Worm (Caenorhabditis elegans) whole organism, mixed stage, embryonic: Measurements from ENCODE around the gene F49E8.6.

ENCODE experiments used
- M03D4.4 ChIP-seq: sonication (generic microtip); optimal IDR thresholded peaks from 2 replicates; lab custom pipeline; 2017; ENCODE audit warnings: mild to moderate bottlenecking, missing genetic modification characterization, missing compliant biosample characterization
- ceh-83 ChIP-seq: fragments of 200-800 bp; sonication (Bioruptor generic); optimal IDR thresholded peaks from 2 replicates; lab custom pipeline; 2018; ENCODE audit warnings: mild to moderate bottlenecking, missing genetic modification characterization, missing compliant biosample characterization
- ces-1 ChIP-seq: fragments of 150-350 bp; optimal IDR thresholded peaks from 2 replicates; lab custom pipeline; 2014; ENCODE audit warnings: missing biosample characterization, missing genetic modification reagents, missing genetic modification characterization
- cnd-1 ChIP-seq: fragments of 200-800 bp; sonication (Bioruptor generic); optimal IDR thresholded peaks from 2 replicates; lab custom pipeline; 2018; ENCODE audit warnings: mild to moderate bottlenecking, missing genetic modification characterization, missing compliant biosample characterization
- drap-1 ChIP-seq: fragments of 200-800 bp; sonication (Bioruptor generic); optimal IDR thresholded peaks from 3 replicates; lab custom pipeline; 2018; ENCODE audit warnings: mild to moderate bottlenecking, missing genetic modification characterization, missing compliant biosample characterization
- lsy-2 ChIP-seq: fragments of 150-350 bp; optimal IDR thresholded peaks from 2 replicates; lab custom pipeline; 2014; ENCODE audit warnings: missing biosample characterization, missing genetic modification characterization
- nhr-237 ChIP-seq: fragments of 150-350 bp; optimal IDR thresholded peaks from 2 replicates; lab custom pipeline; 2014; ENCODE audit warnings: missing biosample characterization, missing genetic modification characterization
- nhr-28 ChIP-seq: fragments of 150-350 bp; optimal IDR thresholded peaks from 2 replicates; lab custom pipeline; 2014; ENCODE audit warnings: missing biosample characterization, missing genetic modification characterization
- nhr-76 ChIP-seq: sonication (generic microtip); optimal IDR thresholded peaks from 2 replicates; lab custom pipeline; 2017; ENCODE audit warnings: missing biosample characterization, missing genetic modification characterization
- snpc-4 ChIP-seq: fragments of 150-350 bp; optimal IDR thresholded peaks from 2 replicates; lab custom pipeline; 2014; ENCODE audit warnings: missing biosample characterization, missing genetic modification characterization
- unc-62 ChIP-seq: fragments of 150-350 bp; optimal IDR thresholded peaks from 2 replicates; lab custom pipeline; 2014; ENCODE audit warnings: missing biosample characterization, missing genetic modification reagents, missing genetic modification characterization

DNA sequence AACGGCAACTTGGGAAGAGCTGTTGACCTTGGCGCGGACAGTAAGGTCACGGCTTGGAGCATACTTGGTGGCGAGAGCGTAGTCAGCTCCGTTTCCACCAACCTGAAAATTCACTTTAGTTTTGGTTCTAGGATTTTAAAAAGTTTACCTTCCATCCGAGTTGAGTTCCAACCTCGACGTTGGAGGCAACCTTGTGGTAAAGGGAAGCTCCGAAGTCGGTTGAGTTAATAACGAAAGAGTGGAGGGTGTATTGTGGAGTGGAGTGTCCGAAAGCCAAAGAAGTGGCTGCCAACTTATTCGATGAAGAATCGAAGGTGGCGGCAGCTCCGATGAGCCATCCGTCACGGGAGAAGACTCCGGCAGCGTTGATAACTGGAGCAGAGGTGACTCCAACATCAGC lies 47.8 kb downstream of the F49E8.6 start:
- TF ChIP-seq drap-1: no peak
- TF ChIP-seq nhr-28 (tag; lab: Kevin White, UChicago): no peak
- TF ChIP-seq M03D4.4 (tag; lab: Kevin White, UChicago): no peak
- no peak for TF ChIP-seq lsy-2 (tag; lab: Kevin White, UChicago)
- no peak for TF ChIP-seq nhr-237 (tag; lab: Kevin White, UChicago)
- TF ChIP-seq ceh-83 (GFP tag; lab: Kevin White, UChicago): no peak
- TF ChIP-seq nhr-76 (tag; lab: Kevin White, UChicago): no peak
- TF ChIP-seq unc-62 (GFP tag; lab: Kevin White, UChicago): no peak
- TF ChIP-seq snpc-4 (tag; lab: Kevin White, UChicago): no peak
- TF ChIP-seq ces-1: no peak
- no peak for TF ChIP-seq cnd-1 (tag; lab: Kevin White, UChicago)
